Worm (Caenorhabditis elegans) whole organism, late embryonic: ENCODE measurements around the gene F01G10.4.
A peak's percentile ranks its signal among the peaks of the same experiment; 100 is the strongest.

Experiments used
- C08G9.2 ChIP-seq: sonication (generic microtip); optimal IDR thresholded peaks from 2 replicates; lab custom pipeline; 2016; ENCODE audit warnings: mild to moderate bottlenecking, missing genetic modification characterization, moderate library complexity, missing compliant biosample characterization
- T23F11.4 ChIP-seq: fragments of 200-800 bp; sonication (Bioruptor generic); optimal IDR thresholded peaks from 2 replicates; lab custom pipeline; 2018; ENCODE audit warnings: mild to moderate bottlenecking, missing genetic modification characterization, missing compliant biosample characterization
- ceh-18 ChIP-seq: sonication (generic microtip); optimal IDR thresholded peaks from 2 replicates; lab custom pipeline; 2016; ENCODE audit warnings: missing genetic modification characterization, missing compliant biosample characterization
- ceh-2 ChIP-seq: sonication (generic microtip); optimal IDR thresholded peaks from 2 replicates; lab custom pipeline; 2016; ENCODE audit warnings: missing genotype, missing genetic modification characterization, missing compliant biosample characterization
- ceh-48 ChIP-seq: sonication (generic microtip); optimal IDR thresholded peaks from 2 replicates; lab custom pipeline; 2016; ENCODE audit warnings: missing genetic modification characterization, inconsistent platforms, missing compliant biosample characterization
- ceh-6 ChIP-seq: fragments of 200-800 bp; sonication (Bioruptor generic); optimal IDR thresholded peaks from 2 replicates; lab custom pipeline; 2018; ENCODE audit warnings: mild to moderate bottlenecking, missing genetic modification characterization, missing compliant biosample characterization
- che-1 ChIP-seq: sonication (generic microtip); optimal IDR thresholded peaks from 2 replicates; lab custom pipeline; 2016; ENCODE audit warnings: mild to moderate bottlenecking, missing genetic modification characterization, missing compliant biosample characterization
- dmd-4 ChIP-seq: sonication (generic microtip); optimal IDR thresholded peaks from 2 replicates; lab custom pipeline; 2016; ENCODE audit warnings: borderline replicate concordance, missing genetic modification characterization, missing compliant biosample characterization
- elt-2 ChIP-seq: sonication (generic microtip); optimal IDR thresholded peaks from 2 replicates; lab custom pipeline; 2016; ENCODE audit warnings: missing genetic modification reagents, missing genetic modification characterization, missing compliant biosample characterization
- elt-4 ChIP-seq: sonication (generic microtip); optimal IDR thresholded peaks from 2 replicates; lab custom pipeline; 2016; ENCODE audit warnings: missing genetic modification characterization, missing compliant biosample characterization
- eyg-1 ChIP-seq: sonication (generic microtip); optimal IDR thresholded peaks from 2 replicates; lab custom pipeline; 2016; ENCODE audit warnings: missing genotype, missing genetic modification characterization, missing compliant biosample characterization
- hlh-13 ChIP-seq: fragments of 200-800 bp; sonication (Bioruptor generic); optimal IDR thresholded peaks from 2 replicates; lab custom pipeline; 2018; ENCODE audit warnings: mild to moderate bottlenecking, missing genetic modification characterization, missing compliant biosample characterization
- hlh-15 ChIP-seq: sonication (generic microtip); optimal IDR thresholded peaks from 2 replicates; lab custom pipeline; 2016; ENCODE audit warnings: missing genetic modification characterization, missing compliant biosample characterization
- hlh-6 ChIP-seq: sonication (generic microtip); optimal IDR thresholded peaks from 2 replicates; lab custom pipeline; 2016; ENCODE audit warnings: missing genotype, missing genetic modification characterization, missing compliant biosample characterization
- hlh-8 ChIP-seq: sonication (generic microtip); optimal IDR thresholded peaks from 2 replicates; lab custom pipeline; 2016; ENCODE audit warnings: missing genotype, missing genetic modification characterization, missing compliant biosample characterization
- lim-6 ChIP-seq: sonication (generic microtip); optimal IDR thresholded peaks from 2 replicates; lab custom pipeline; 2016; ENCODE audit warnings: missing genetic modification characterization, missing compliant biosample characterization
- madf-2 ChIP-seq: sonication (generic microtip); optimal IDR thresholded peaks from 2 replicates; lab custom pipeline; 2017; ENCODE audit warnings: missing genetic modification characterization, missing compliant biosample characterization
- nfya-1 ChIP-seq: sonication (generic microtip); optimal IDR thresholded peaks from 2 replicates; lab custom pipeline; 2017; ENCODE audit warnings: missing genetic modification characterization, mild to moderate bottlenecking, missing compliant biosample characterization, antibody characterized with exemption, moderate library complexity
- nhr-11 ChIP-seq: fragments of 150-350 bp; optimal IDR thresholded peaks from 2 replicates; lab custom pipeline; 2014; ENCODE audit warnings: missing biosample characterization, missing genetic modification characterization
- npax-4 ChIP-seq: sonication (generic microtip); optimal IDR thresholded peaks from 2 replicates; lab custom pipeline; 2016; ENCODE audit warnings: missing genetic modification characterization, missing compliant biosample characterization
- odd-2 ChIP-seq: sonication (generic microtip); optimal IDR thresholded peaks from 2 replicates; lab custom pipeline; 2017; ENCODE audit warnings: antibody characterized with exemption, mild to moderate bottlenecking, missing genetic modification characterization, missing compliant biosample characterization
- pha-2 ChIP-seq: sonication (generic microtip); optimal IDR thresholded peaks from 2 replicates; lab custom pipeline; 2017; ENCODE audit warnings: mild to moderate bottlenecking, missing genetic modification characterization, missing compliant biosample characterization
- pqm-1 ChIP-seq: sonication (generic microtip); optimal IDR thresholded peaks from 2 replicates; lab custom pipeline; 2016; ENCODE audit warnings: missing genetic modification characterization, missing compliant biosample characterization
- pros-1 ChIP-seq: fragments of 150-350 bp; optimal IDR thresholded peaks from 2 replicates; lab custom pipeline; 2014; ENCODE audit warnings: missing biosample characterization, missing genetic modification reagents, missing genetic modification characterization
- sdc-2 ChIP-seq: sonication (generic microtip); optimal IDR thresholded peaks from 2 replicates; lab custom pipeline; 2016; ENCODE audit warnings: missing genotype, missing genetic modification characterization, missing compliant biosample characterization
- sox-2 ChIP-seq: fragments of 200-800 bp; sonication (Bioruptor generic); IDR thresholded peaks from 2 replicates; pipeline ENCODE4 v1.3.6; 2022; ENCODE audit warnings: missing genetic modification reagents, missing genetic modification characterization, missing compliant biosample characterization
- sox-4 ChIP-seq: sonication (generic microtip); optimal IDR thresholded peaks from 2 replicates; lab custom pipeline; 2017; ENCODE audit warnings: mild to moderate bottlenecking, missing genetic modification characterization, inconsistent platforms, missing compliant biosample characterization
- ttx-3 ChIP-seq: sonication (generic microtip); optimal IDR thresholded peaks from 2 replicates; lab custom pipeline; 2016; ENCODE audit warnings: missing genetic modification reagents, missing genetic modification characterization, missing compliant biosample characterization
- unc-42 ChIP-seq: sonication (generic microtip); optimal IDR thresholded peaks from 2 replicates; lab custom pipeline; 2016; ENCODE audit warnings: missing genotype, missing genetic modification characterization, missing compliant biosample characterization
- unc-86 ChIP-seq: sonication (generic microtip); optimal IDR thresholded peaks from 2 replicates; lab custom pipeline; 2016; ENCODE audit warnings: missing genetic modification characterization, missing compliant biosample characterization
- zip-5 ChIP-seq: sonication (generic microtip); optimal IDR thresholded peaks from 2 replicates; lab custom pipeline; 2016; ENCODE audit warnings: missing genetic modification characterization, missing compliant biosample characterization
- ztf-16 ChIP-seq: sonication (generic microtip); optimal IDR thresholded peaks from 2 replicates; lab custom pipeline; 2017; ENCODE audit warnings: missing genetic modification characterization, missing compliant biosample characterization

The F01G10.4 gene

ce11 chrIV:10241659-10242058, 9.3 kb upstream of the F01G10.4 start, which contains the start of gene lipl-7:
lipl-7 (minus strand) TSS chrIV:10241823.
- no peak for TF ChIP-seq che-1 (tag; lab: Kevin White, UChicago)
- no peak for TF ChIP-seq T23F11.4
- no peak for TF ChIP-seq hlh-13 (GFP tag; lab: Kevin White, UChicago)
- TF ChIP-seq madf-2: no peak
- no peak for TF ChIP-seq elt-4 (tag; lab: Kevin White, UChicago)
- TF ChIP-seq, all 69 proteins: peak for 0

- TF ChIP-seq ceh-2 (no peak), nhr-11 (tag; lab: Kevin White, UChicago) (no peak), ttx-3 (tag; lab: Kevin White, UChicago) (no peak), elt-2 (tag; lab: Kevin White, UChicago) (peak; percentile 44)
Measured at ce11 chrIV:10239045-10239444, 6.7 kb upstream of the F01G10.4 start, which contains the start of gene ech-8. ech-8 (minus strand) TSS chrIV:10239176.

- TF ChIP-seq pqm-1 (tag; lab: Kevin White, UChicago): no peak
- TF ChIP-seq npax-4: no peak
- TF ChIP-seq dmd-4 (tag; lab: Kevin White, UChicago): no peak
- TF ChIP-seq ceh-48 (tag; lab: Kevin White, UChicago): no peak
- no peak for TF ChIP-seq eyg-1 (tag; lab: Kevin White, UChicago)
- no peak for TF ChIP-seq nfya-1 (tag; lab: Kevin White, UChicago)
- TF ChIP-seq zip-5: no peak
- TF ChIP-seq sox-4 (tag; lab: Kevin White, UChicago): no peak
- TF ChIP-seq elt-4 (tag; lab: Kevin White, UChicago): no peak
- no peak for TF ChIP-seq odd-2
- TF ChIP-seq ztf-16 (tag; lab: Kevin White, UChicago): no peak
- TF ChIP-seq, all 69 proteins: peak for 0
Measured at ce11 chrIV:10236106-10236505, 3.8 kb upstream of the F01G10.4 start.

- TF ChIP-seq hlh-8 (tag; lab: Kevin White, UChicago): no peak
- TF ChIP-seq hlh-13 (GFP tag; lab: Kevin White, UChicago): no peak
- TF ChIP-seq unc-42 (tag; lab: Kevin White, UChicago): no peak
- no peak for TF ChIP-seq unc-86 (tag; lab: Kevin White, UChicago)
- TF ChIP-seq ceh-48 (tag; lab: Kevin White, UChicago): no peak
- no peak for TF ChIP-seq T23F11.4
- TF ChIP-seq sdc-2 (tag; lab: Kevin White, UChicago): no peak
- TF ChIP-seq ceh-6 (GFP tag; lab: Kevin White, UChicago): no peak
- no peak for TF ChIP-seq sox-2 (GFP tag; lab: Robert Waterston, UW)
- TF ChIP-seq sox-4 (tag; lab: Kevin White, UChicago): no peak
- TF ChIP-seq C08G9.2: no peak
Measured at ce11 chrIV:10235279-10235829, 3.0 kb upstream of the F01G10.4 start, which contains the start of gene ech-9. ech-9 (minus strand) TSS chrIV:10235329.

- TF ChIP-seq dmd-4 (tag; lab: Kevin White, UChicago) (no peak), hlh-6 (tag; lab: Kevin White, UChicago) (no peak), unc-42 (tag; lab: Kevin White, UChicago) (no peak), npax-4 (no peak), pha-2 (tag; lab: Kevin White, UChicago) (no peak), zip-5 (no peak), pros-1 (tag; lab: Kevin White, UChicago) (no peak), elt-4 (tag; lab: Kevin White, UChicago) (no peak), ceh-18 (no peak), hlh-15 (no peak), lim-6 (tag; lab: Kevin White, UChicago) (no peak)
- TF ChIP-seq, all 69 proteins: peak for 0
Measured at ce11 chrIV:10230971-10231370, 1.4 kb downstream of the F01G10.4 start, which contains the start of gene F01G10.5. F01G10.5 (minus strand) TSS chrIV:10231071.
